Worm (Caenorhabditis elegans) whole organism, young adult: ENCODE data around the gene F42F12.11.

ENCODE experiments used
- B0035.1 ChIP-seq: sonication (generic microtip); optimal IDR thresholded peaks from 2 replicates; lab custom pipeline; 2016; ENCODE audit warnings: missing genetic modification characterization, mild to moderate bottlenecking, missing compliant biosample characterization, missing genotype, missing genetic modification reagents
- B0261.1 ChIP-seq: sonication (generic microtip); optimal IDR thresholded peaks from 2 replicates; lab custom pipeline; 2016; ENCODE audit warnings: mild to moderate bottlenecking, missing genetic modification characterization, moderate library complexity, missing compliant biosample characterization
- F22D6.2 ChIP-seq: sonication (generic microtip); optimal IDR thresholded peaks from 2 replicates; lab custom pipeline; 2016; ENCODE audit warnings: mild to moderate bottlenecking, missing genetic modification characterization, missing compliant biosample characterization
- F33H1.4 ChIP-seq: fragments of 200-800 bp; sonication (Bioruptor generic); IDR thresholded peaks from 2 replicates; pipeline ENCODE4 v1.3.6; 2022; ENCODE audit warnings: missing genetic modification reagents, missing genetic modification characterization, missing compliant biosample characterization
- F49E8.2 ChIP-seq: sonication (generic microtip); optimal IDR thresholded peaks from 3 replicates; lab custom pipeline; 2017; ENCODE audit warnings: missing genetic modification characterization, mild to moderate bottlenecking, missing compliant biosample characterization, antibody characterized with exemption, moderate library complexity; ENCODE audit not compliant: insufficient read depth
- T26A5.8 ChIP-seq: sonication (generic microtip); optimal IDR thresholded peaks from 2 replicates; lab custom pipeline; 2016; ENCODE audit warnings: missing genetic modification characterization, missing compliant biosample characterization
- ZK185.1 ChIP-seq: sonication (generic microtip); optimal IDR thresholded peaks from 2 replicates; lab custom pipeline; 2016; ENCODE audit warnings: mild to moderate bottlenecking, missing genetic modification characterization, missing compliant biosample characterization; ENCODE audit not compliant: poor library complexity, severe bottlenecking
- athp-1 ChIP-seq: sonication (generic microtip); optimal IDR thresholded peaks from 2 replicates; lab custom pipeline; 2017; ENCODE audit warnings: mild to moderate bottlenecking, missing genetic modification characterization, missing compliant biosample characterization
- cebp-1 ChIP-seq, 2 experiments: fragments of 200-800 bp in 1 of 2; sonication (Bioruptor generic) in 1 of 2; sonication (generic microtip) in 1 of 2; IDR thresholded peaks in 1 of 2; optimal IDR thresholded peaks in 1 of 2; 2 replicates each; pipeline versions ENCODE4 v1.3.6 to Lab custom; 2017 to 2022; ENCODE audit warnings: missing compliant biosample characterization in 2 of 2, missing genetic modification characterization in 2 of 2, mild to moderate bottlenecking in 1 of 2, missing genetic modification reagents in 1 of 2, moderate library complexity in 1 of 2
- ceh-27 ChIP-seq: fragments of 200-800 bp; sonication (Bioruptor generic); optimal IDR thresholded peaks from 2 replicates; lab custom pipeline; 2018; ENCODE audit warnings: mild to moderate bottlenecking, missing genetic modification characterization, moderate library complexity, missing compliant biosample characterization
- ceh-40 ChIP-seq: fragments of 200-800 bp; sonication (Bioruptor generic); IDR thresholded peaks from 2 replicates; pipeline ENCODE4 v1.3.6; 2022; ENCODE audit warnings: missing genetic modification characterization, missing compliant biosample characterization
- chd-7 ChIP-seq: sonication (generic microtip); optimal IDR thresholded peaks from 2 replicates; lab custom pipeline; 2016; ENCODE audit warnings: mild to moderate bottlenecking, missing genetic modification characterization, moderate library complexity, missing compliant biosample characterization
- die-1 ChIP-seq: sonication (generic microtip); optimal IDR thresholded peaks from 2 replicates; lab custom pipeline; 2016; ENCODE audit warnings: missing genotype, mild to moderate bottlenecking, missing genetic modification characterization, missing compliant biosample characterization
- dpff-1 ChIP-seq: sonication (generic microtip); optimal IDR thresholded peaks from 2 replicates; lab custom pipeline; 2017; ENCODE audit warnings: mild to moderate bottlenecking, missing genetic modification characterization, missing compliant biosample characterization
- egl-18 ChIP-seq: fragments of 200-800 bp; sonication (Bioruptor generic); IDR thresholded peaks from 2 replicates; pipeline ENCODE4 v1.3.6; 2022; ENCODE audit warnings: missing genetic modification reagents, missing genetic modification characterization, missing compliant biosample characterization
- him-1 ChIP-seq: sonication (generic microtip); optimal IDR thresholded peaks from 2 replicates; lab custom pipeline; 2016; ENCODE audit warnings: missing genotype, missing genetic modification reagents, missing genetic modification characterization, missing compliant biosample characterization
- hmg-1.2 ChIP-seq: fragments of 200-800 bp; sonication (Bioruptor generic); IDR thresholded peaks from 2 replicates; pipeline ENCODE4 v1.3.6; 2022; ENCODE audit warnings: missing genetic modification reagents, missing genetic modification characterization, missing compliant biosample characterization
- hsf-1 ChIP-seq: fragments of 200-800 bp; sonication (Bioruptor generic); IDR thresholded peaks from 2 replicates; pipeline ENCODE4 v1.3.6; 2022; ENCODE audit warnings: missing genetic modification reagents, missing genetic modification characterization, missing compliant biosample characterization
- lag-1 ChIP-seq: fragments of 200-800 bp; sonication (Bioruptor generic); IDR thresholded peaks from 2 replicates; pipeline ENCODE4 v1.3.6; 2022; ENCODE audit warnings: missing genetic modification reagents, missing genetic modification characterization, missing compliant biosample characterization
- let-526 ChIP-seq: fragments of 200-800 bp; sonication (Bioruptor generic); IDR thresholded peaks from 2 replicates; pipeline ENCODE4 v1.3.6; 2022; ENCODE audit warnings: missing genetic modification reagents, missing genetic modification characterization, missing compliant biosample characterization
- lin-35 ChIP-seq, 3 experiments: fragments of 150-350 bp in 2 of 3; sonication (generic microtip) in 1 of 3; optimal IDR thresholded peaks; 2 replicates each; lab custom pipeline; 2014 to 2018; ENCODE audit warnings: missing biosample characterization in 3 of 3, missing genetic modification characterization in 3 of 3, missing genetic modification reagents in 3 of 3
- madf-10 ChIP-seq: sonication (generic microtip); optimal IDR thresholded peaks from 2 replicates; lab custom pipeline; 2016; ENCODE audit warnings: mild to moderate bottlenecking, missing genetic modification characterization, missing compliant biosample characterization
- nfyb-1 ChIP-seq: fragments of 200-800 bp; sonication (Bioruptor generic); IDR thresholded peaks from 2 replicates; pipeline ENCODE4 v1.3.6; 2022; ENCODE audit warnings: missing genetic modification reagents, missing genetic modification characterization, missing compliant biosample characterization
- nhr-80 ChIP-seq: sonication (generic microtip); optimal IDR thresholded peaks from 2 replicates; lab custom pipeline; 2016; ENCODE audit warnings: missing genetic modification characterization, missing compliant biosample characterization
- nhr-90 ChIP-seq: sonication (generic microtip); optimal IDR thresholded peaks from 2 replicates; lab custom pipeline; 2016; ENCODE audit warnings: missing genotype, mild to moderate bottlenecking, missing genetic modification characterization, missing compliant biosample characterization
- rcor-1 ChIP-seq: fragments of 200-800 bp; sonication (Bioruptor generic); IDR thresholded peaks from 2 replicates; pipeline ENCODE4 v1.3.6; 2022; ENCODE audit warnings: missing genetic modification reagents, missing genetic modification characterization, missing compliant biosample characterization
- rec-8 ChIP-seq, 2 experiments: sonication (generic microtip); optimal IDR thresholded peaks; 2 replicates each; lab custom pipeline; 2016; ENCODE audit warnings: mild to moderate bottlenecking in 2 of 2, missing genetic modification characterization in 2 of 2, missing genetic modification reagents in 2 of 2, missing genotype in 2 of 2, missing biosample characterization in 1 of 2, missing compliant biosample characterization in 1 of 2, moderate library complexity in 1 of 2
- repo-1 ChIP-seq: sonication (generic microtip); optimal IDR thresholded peaks from 2 replicates; lab custom pipeline; 2017; ENCODE audit warnings: mild to moderate bottlenecking, missing genetic modification characterization, missing compliant biosample characterization
- rpc-1 ChIP-seq, 2 experiments: fragments of 150-350 bp in 1 of 2; sonication (generic microtip) in 1 of 2; optimal IDR thresholded peaks; 2 replicates each; lab custom pipeline; 2014 to 2018; ENCODE audit warnings: missing biosample characterization in 1 of 2, missing genetic modification characterization in 1 of 2, missing genetic modification reagents in 1 of 2, missing genotype in 1 of 2
- snpc-1.3 ChIP-seq: sonication (generic microtip); optimal IDR thresholded peaks from 2 replicates; lab custom pipeline; 2017; ENCODE audit warnings: missing genetic modification characterization, mild to moderate bottlenecking, missing compliant biosample characterization, antibody characterized with exemption, moderate library complexity, missing genotype, missing genetic modification reagents; ENCODE audit not compliant: insufficient read depth
- snpc-3.4 ChIP-seq: sonication (generic microtip); optimal IDR thresholded peaks from 2 replicates; lab custom pipeline; 2017; ENCODE audit warnings: missing genetic modification characterization, mild to moderate bottlenecking, missing compliant biosample characterization, antibody characterized with exemption, moderate library complexity, missing genotype, missing genetic modification reagents
- snpc-4 ChIP-seq, 5 experiments: fragments of 150-350 bp in 1 of 5; sonication (generic microtip) in 4 of 5; optimal IDR thresholded peaks; 2 replicates each; lab custom pipeline; 2014 to 2018; ENCODE audit warnings: missing genetic modification characterization in 5 of 5, missing biosample characterization in 3 of 5, antibody characterized with exemption in 2 of 5, mild to moderate bottlenecking in 2 of 5, missing compliant biosample characterization in 2 of 5, missing genotype in 2 of 5, moderate library complexity in 2 of 5, missing genetic modification reagents in 1 of 5
- tbp1 ChIP-seq: fragments of 200-800 bp; sonication (Bioruptor generic); optimal IDR thresholded peaks from 2 replicates; lab custom pipeline; 2018; ENCODE audit warnings: mild to moderate bottlenecking, missing genetic modification characterization, missing compliant biosample characterization
- unc-130 ChIP-seq: sonication (generic microtip); optimal IDR thresholded peaks from 2 replicates; lab custom pipeline; 2016; ENCODE audit warnings: missing genetic modification reagents, missing genetic modification characterization, missing compliant biosample characterization
- zim-3 ChIP-seq: sonication (generic microtip); optimal IDR thresholded peaks from 2 replicates; lab custom pipeline; 2017; ENCODE audit warnings: mild to moderate bottlenecking, missing genetic modification characterization, moderate library complexity, missing compliant biosample characterization
- ztf-18 ChIP-seq: sonication (generic microtip); optimal IDR thresholded peaks from 2 replicates; lab custom pipeline; 2016; ENCODE audit warnings: missing genotype, mild to moderate bottlenecking, missing genetic modification characterization, missing compliant biosample characterization
- ztf-6 ChIP-seq: fragments of 200-800 bp; sonication (Bioruptor generic); IDR thresholded peaks from 2 replicates; pipeline ENCODE4 v1.3.6; 2022; ENCODE audit warnings: missing genetic modification reagents, missing genetic modification characterization, missing compliant biosample characterization

F42F12.11 gene

DNA sequence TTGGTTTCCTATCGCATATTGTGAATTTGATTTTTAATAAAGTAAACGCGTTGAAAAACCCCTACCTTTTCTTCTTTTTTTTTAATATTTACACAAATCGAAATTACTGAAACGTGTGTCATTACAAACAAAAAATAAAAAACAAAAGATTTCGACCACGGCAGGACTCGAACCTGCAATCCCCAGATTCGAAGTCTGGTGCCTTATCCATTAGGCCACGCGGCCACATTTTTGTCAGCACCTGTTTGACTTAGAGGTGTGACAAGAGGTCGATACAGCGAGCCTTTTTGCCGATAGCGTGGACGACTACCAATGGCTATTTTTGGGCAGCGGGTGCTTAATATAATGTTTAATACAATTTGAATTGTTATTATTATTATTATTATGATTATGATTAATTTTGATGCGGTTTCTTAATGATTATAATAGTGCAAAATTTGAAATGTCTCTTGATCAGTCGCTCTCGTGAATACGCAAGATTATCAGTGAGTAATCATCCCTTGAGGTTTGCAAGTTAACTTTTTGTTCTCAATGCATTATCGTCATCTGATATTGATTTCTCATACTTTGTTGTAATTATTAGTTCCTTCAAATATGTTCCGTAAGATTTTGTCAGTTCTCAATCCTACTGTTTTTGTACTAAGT, 8.9 kb upstream of the F42F12.11 start, which contains the start of gene srd-44 (continued):
- no peak for TF ChIP-seq cebp-1 (GFP tag; IDR thresholded peaks at IDR 0.05; lab: Robert Waterston, UW)
- TF ChIP-seq cebp-1 (tag; optimal IDR thresholded peaks at IDR 0.05; lab: Kevin White, UChicago) = no peak
- peak; percentile 72; the same call in 1 of the 2 replicates for TF ChIP-seq ceh-40 (GFP tag; lab: Robert Waterston, UW)
- peak; percentile 64 for TF ChIP-seq snpc-1.3
- peak; percentile 95 for TF ChIP-seq tbp1 (GFP tag; lab: Kevin White, UChicago)
- peak; percentile 30 for TF ChIP-seq ztf-18 (tag; lab: Kevin White, UChicago)
- TF ChIP-seq dpff-1 = no peak
- TF ChIP-seq nhr-90 (tag; lab: Kevin White, UChicago) = peak; percentile 58
- peak; percentile 16 for TF ChIP-seq B0035.1
- peak; percentile 93 for TF ChIP-seq B0261.1 (tag; lab: Kevin White, UChicago)
- peak; percentile 45 for TF ChIP-seq athp-1
- peak; percentile 42 to 56 for TF ChIP-seq rec-8 (tag; optimal IDR thresholded peaks at IDR 0.05; lab: Kevin White, UChicago)
- no peak for TF ChIP-seq let-526
- peak; percentile 36 for TF ChIP-seq madf-10 (tag; lab: Kevin White, UChicago)
- TF ChIP-seq snpc-4 (GFP tag; optimal IDR thresholded peaks at IDR 0.05; lab: Kevin White, UChicago) = peak; percentile 56
- TF ChIP-seq snpc-4 (tag; optimal IDR thresholded peaks at IDR 0.05; lab: Kevin White, UChicago) = no peak
- peak; percentile 72 for TF ChIP-seq rpc-1 (optimal IDR thresholded peaks at IDR 0.05; lab: Kevin White, UChicago)
- TF ChIP-seq rpc-1 (tag; optimal IDR thresholded peaks at IDR 0.05; lab: Kevin White, UChicago) = peak; percentile 85
- TF ChIP-seq nfyb-1 (GFP tag; lab: Robert Waterston, UW) = 0 out of 2 replicates have a peak, but pooled peaks have one; percentile 45
- no peak for TF ChIP-seq chd-7
- peak; percentile 40 for TF ChIP-seq snpc-3.4 (tag; lab: Kevin White, UChicago)
- peak; percentile 83 for TF ChIP-seq ZK185.1 (tag; lab: Kevin White, UChicago)
- no peak for TF ChIP-seq zim-3 (tag; lab: Kevin White, UChicago)
- 0 out of 2 replicates have a peak, but pooled peaks have one; percentile 22 for TF ChIP-seq ztf-6 (GFP tag; lab: Robert Waterston, UW)
- peak; percentile 18 for TF ChIP-seq unc-130 (GFP tag; lab: Kevin White, UChicago)
- TF ChIP-seq die-1 = peak; percentile 71
- peak; percentile 62; the same call in 1 of the 2 replicates for TF ChIP-seq rcor-1 (GFP tag; lab: Robert Waterston, UW)

- TF ChIP-seq T26A5.8 (tag; lab: Kevin White, UChicago) (no peak), lin-35 (GFP tag; optimal IDR thresholded peaks at IDR 0.05; lab: Kevin White, UChicago) (no peak), him-1 (tag; lab: Kevin White, UChicago) (no peak), athp-1 (no peak), F22D6.2 (tag; lab: Kevin White, UChicago) (no peak), hsf-1 (GFP tag; lab: Robert Waterston, UW) (no peak), hmg-1.2 (GFP tag; lab: Robert Waterston, UW) (no peak), ceh-27 (GFP tag; lab: Kevin White, UChicago) (no peak), F33H1.4 (GFP tag; lab: Robert Waterston, UW) (no peak), dpff-1 (no peak), nhr-80 (no peak), egl-18 (no peak), F49E8.2 (tag; lab: Kevin White, UChicago) (no peak), lag-1 (no peak), repo-1 (tag; lab: Kevin White, UChicago) (no peak), zim-3 (tag; lab: Kevin White, UChicago) (no peak)
Measured at ce11 chrX:12341338-12341737, 5.5 kb upstream of the F42F12.11 start, which contains the start of gene zig-2. Gene zig-2 (minus strand): TSS chrX:12341438.
